Worm (Caenorhabditis elegans): ENCODE results near the gene lev-9.

lev-9 gene

ce11 chrX:6250272-6250752 lies 41.2 kb downstream of the lev-9 start:
- TF ChIP-seq W03F9.2 (tag; optimal IDR thresholded peaks at IDR 0.05) (no peak), him-1 (tag; optimal IDR thresholded peaks at IDR 0.05) (no peak), dao-5 (tag; optimal IDR thresholded peaks at IDR 0.05) (no peak)

- no peak for TF ChIP-seq W03F9.2 (tag; optimal IDR thresholded peaks at IDR 0.05)
- no peak for TF ChIP-seq him-1 (tag; optimal IDR thresholded peaks at IDR 0.05)
- TF ChIP-seq dao-5 (tag; optimal IDR thresholded peaks at IDR 0.05) = no peak
Observed at ce11 chrX:6248778-6249658, 42.5 kb downstream of the lev-9 start.

- TF ChIP-seq dao-5 (tag; optimal IDR thresholded peaks at IDR 0.05) (no peak), him-1 (tag; optimal IDR thresholded peaks at IDR 0.05) (no peak), W03F9.2 (tag; optimal IDR thresholded peaks at IDR 0.05) (no peak)
Observed at ce11 chrX:6247869-6248268, 43.7 kb downstream of the lev-9 start.

ce11 chrX:6247013-6247412 lies 44.5 kb downstream of the lev-9 start:
- TF ChIP-seq dao-5 (tag; optimal IDR thresholded peaks at IDR 0.05) = no peak
- TF ChIP-seq W03F9.2 (tag; optimal IDR thresholded peaks at IDR 0.05) = no peak
- TF ChIP-seq him-1 (tag; optimal IDR thresholded peaks at IDR 0.05) = no peak

- TF ChIP-seq him-1 (tag; optimal IDR thresholded peaks at IDR 0.05) (no peak), dao-5 (tag; optimal IDR thresholded peaks at IDR 0.05) (no peak), W03F9.2 (tag; optimal IDR thresholded peaks at IDR 0.05) (no peak)
Observed at ce11 chrX:6245499-6245898, 46.0 kb downstream of the lev-9 start.

- no peak for TF ChIP-seq W03F9.2 (tag; optimal IDR thresholded peaks at IDR 0.05)
- TF ChIP-seq dao-5 (tag; optimal IDR thresholded peaks at IDR 0.05) = no peak
- no peak for TF ChIP-seq him-1 (tag; optimal IDR thresholded peaks at IDR 0.05)
Observed at ce11 chrX:6240640-6241033, 50.9 kb downstream of the lev-9 start, which contains the start of gene got-2.2. Gene got-2.2, plus strand, starts transcription at chrX:6240983.

ce11 chrX:6239927-6240639 lies 51.4 kb downstream of the lev-9 start:
- TF ChIP-seq W03F9.2 (tag; optimal IDR thresholded peaks at IDR 0.05) (no peak), dao-5 (tag; optimal IDR thresholded peaks at IDR 0.05) (no peak), him-1 (tag; optimal IDR thresholded peaks at IDR 0.05) (no peak)

ce11 chrX:6238973-6239372 lies 52.6 kb downstream of the lev-9 start, which contains the start of gene rml-3:
Gene rml-3, minus strand, starts transcription at chrX:6239065.
- no peak for TF ChIP-seq him-1 (tag; optimal IDR thresholded peaks at IDR 0.05)

- TF ChIP-seq dao-5 (tag; optimal IDR thresholded peaks at IDR 0.05) = no peak
Observed at ce11 chrX:6235443-6235842, 56.1 kb downstream of the lev-9 start, which contains the start of gene hsp-43. Gene hsp-43, minus strand, starts transcription at chrX:6235543.

ce11 chrX:6232998-6233626 lies 58.4 kb downstream of the lev-9 start, which contains the start of gene C14F11.4:
Gene C14F11.4, minus strand, starts transcription at chrX:6233048.
- TF ChIP-seq dao-5 (tag; optimal IDR thresholded peaks at IDR 0.05) (no peak), W03F9.2 (tag; optimal IDR thresholded peaks at IDR 0.05) (no peak), him-1 (tag; optimal IDR thresholded peaks at IDR 0.05) (no peak)
